Fruit fly (Drosophila melanogaster): Measurements from ENCODE around the gene mex1.

DNA sequence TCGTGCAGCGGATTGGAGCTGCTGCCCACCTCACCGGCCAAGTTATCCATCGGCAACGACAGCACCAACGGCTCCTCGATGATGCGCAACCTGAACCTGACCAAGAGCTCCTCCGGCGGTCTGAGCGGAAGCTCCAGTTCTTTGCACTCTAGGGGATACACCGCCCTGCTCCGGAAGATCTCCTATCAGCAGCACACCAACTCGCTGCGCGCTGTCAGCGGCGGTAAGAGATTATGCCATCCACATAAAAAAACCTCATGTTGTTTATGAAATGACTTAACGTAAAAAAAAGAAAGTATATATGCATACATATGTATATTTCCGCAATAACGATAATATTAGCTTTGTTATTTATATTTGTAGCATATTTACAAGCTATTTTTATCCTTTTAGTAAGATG is 49.4 kb upstream of the mex1 start:
- TF ChIP-seq CG8478 (optimal IDR thresholded peaks at IDR 0.05) (no peak), CTCF (optimal IDR thresholded peaks at IDR 0.05) (no peak)
